Worm (Caenorhabditis elegans) whole organism, early embryonic: ENCODE results near the gene B0524.6.
A peak's percentile ranks its signal among the peaks of the same experiment; 100 is the strongest.

Experiments
- B0310.2 ChIP-seq: sonication (generic microtip); optimal IDR thresholded peaks from 2 replicates; lab custom pipeline; 2016; ENCODE audit warnings: mild to moderate bottlenecking, missing genetic modification characterization, missing compliant biosample characterization
- F13C5.2 ChIP-seq: sonication (generic microtip); optimal IDR thresholded peaks from 2 replicates; lab custom pipeline; 2017; ENCODE audit warnings: mild to moderate bottlenecking, missing genetic modification characterization, inconsistent platforms, missing compliant biosample characterization
- aly-1 ChIP-seq: sonication (generic microtip); optimal IDR thresholded peaks from 2 replicates; lab custom pipeline; 2016; ENCODE audit warnings: missing genetic modification characterization, missing compliant biosample characterization
- ama-1 ChIP-seq: fragments of 150-350 bp; optimal IDR thresholded peaks from 2 replicates; lab custom pipeline; 2014
- ceh-13 ChIP-seq: fragments of 200-800 bp; sonication (Bioruptor generic); optimal IDR thresholded peaks from 2 replicates; lab custom pipeline; 2018; ENCODE audit warnings: mild to moderate bottlenecking, missing genetic modification characterization, missing compliant biosample characterization
- ceh-36 ChIP-seq: sonication (generic microtip); optimal IDR thresholded peaks from 2 replicates; lab custom pipeline; 2016; ENCODE audit warnings: missing genetic modification characterization, inconsistent platforms, missing compliant biosample characterization
- ets-7 ChIP-seq: sonication (generic microtip); optimal IDR thresholded peaks from 2 replicates; lab custom pipeline; 2016; ENCODE audit warnings: missing genotype, missing genetic modification characterization, missing compliant biosample characterization
- flt-1 ChIP-seq: fragments of 200-800 bp; sonication (Bioruptor generic); IDR thresholded peaks from 2 replicates; pipeline ENCODE4 v1.3.6; 2022; ENCODE audit warnings: missing genetic modification characterization, missing compliant biosample characterization
- hmbx-1 ChIP-seq: sonication (generic microtip); optimal IDR thresholded peaks from 2 replicates; lab custom pipeline; 2016; ENCODE audit warnings: mild to moderate bottlenecking, missing genetic modification characterization, missing compliant biosample characterization
- hmg-4 ChIP-seq: fragments of 200-800 bp; sonication (Bioruptor generic); optimal IDR thresholded peaks from 2 replicates; lab custom pipeline; 2018; ENCODE audit warnings: mild to moderate bottlenecking, missing genetic modification characterization, missing compliant biosample characterization
- hnd-1 ChIP-seq: sonication (generic microtip); optimal IDR thresholded peaks from 2 replicates; lab custom pipeline; 2016; ENCODE audit warnings: missing genetic modification characterization, missing compliant biosample characterization
- pes-1 ChIP-seq: fragments of 200-800 bp; sonication (Bioruptor generic); IDR thresholded peaks from 2 replicates; pipeline ENCODE4 v1.3.6; 2022; ENCODE audit warnings: missing genetic modification reagents, missing genetic modification characterization, missing compliant biosample characterization
- scrt-1 ChIP-seq: fragments of 200-800 bp; sonication (Bioruptor generic); IDR thresholded peaks from 2 replicates; pipeline ENCODE4 v1.3.6; 2022; ENCODE audit warnings: missing genetic modification characterization, missing compliant biosample characterization
- sea-1 ChIP-seq: fragments of 200-800 bp; sonication (Bioruptor generic); conservative IDR thresholded peaks from 2 replicates; pipeline ENCODE4 v1.3.6; 2022; ENCODE audit warnings: missing genetic modification characterization, missing compliant biosample characterization
- tbx-11 ChIP-seq: fragments of 200-800 bp; sonication (Bioruptor generic); IDR thresholded peaks from 2 replicates; pipeline ENCODE4 v1.3.6; 2022; ENCODE audit warnings: missing genetic modification characterization, missing compliant biosample characterization
- tbx-37 ChIP-seq: fragments of 200-800 bp; sonication (Bioruptor generic); conservative IDR thresholded peaks from 2 replicates; pipeline ENCODE4 v1.3.6; 2022; ENCODE audit warnings: missing genetic modification reagents, missing genetic modification characterization, missing compliant biosample characterization
- tra-4 ChIP-seq: sonication (generic microtip); optimal IDR thresholded peaks from 2 replicates; lab custom pipeline; 2017; ENCODE audit warnings: missing genetic modification characterization, missing compliant biosample characterization

Gene B0524.6

DNA sequence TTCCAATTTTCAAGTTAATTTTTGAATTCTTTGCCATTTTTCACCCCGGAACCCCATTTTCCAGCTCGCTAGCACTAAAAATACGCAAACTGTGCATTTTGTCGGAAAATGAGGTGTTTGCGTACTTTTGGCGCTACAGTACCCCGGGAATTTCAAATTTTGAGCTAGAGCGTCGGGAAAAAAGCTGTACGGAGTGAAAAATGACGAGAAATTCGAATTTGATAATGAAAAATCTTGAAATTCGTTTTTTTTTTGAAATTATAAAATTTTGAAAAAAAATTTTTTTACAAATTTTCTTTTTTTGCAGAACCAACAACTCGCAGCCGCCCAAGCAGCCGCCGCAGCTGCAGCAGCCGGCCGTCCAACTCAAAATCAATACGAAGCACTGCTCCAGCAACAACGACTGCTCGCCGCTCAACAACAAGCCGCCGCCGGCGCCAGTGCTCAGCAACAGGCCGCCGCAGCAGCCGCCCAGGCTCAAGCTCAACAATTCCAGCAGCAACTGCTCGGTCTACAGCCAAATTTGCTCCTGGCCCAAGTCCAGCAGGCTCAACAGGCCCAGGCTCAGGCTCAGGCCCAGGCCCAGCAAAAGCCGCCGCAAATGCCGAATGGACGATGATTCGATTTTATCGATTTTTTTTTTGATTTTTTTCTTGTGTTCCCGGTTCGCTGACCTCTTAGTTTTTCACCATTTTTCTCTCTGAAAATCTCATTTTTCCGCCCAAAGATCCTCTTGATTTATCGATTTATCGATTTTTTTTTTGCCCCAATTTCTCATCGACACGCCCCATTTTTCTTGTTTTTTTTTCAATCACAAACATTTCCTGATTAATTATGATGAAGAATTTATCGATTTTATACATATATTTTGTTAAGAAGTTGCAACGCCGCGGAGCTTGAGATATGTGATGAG is 33.5 kb upstream of the B0524.6 start:
- peak; percentile 40; the same call in 1 of the 2 replicates for TF ChIP-seq pes-1 (GFP tag; lab: Robert Waterston, UW)
- no peak for TF ChIP-seq B0310.2 (tag; lab: Kevin White, UChicago)

DNA sequence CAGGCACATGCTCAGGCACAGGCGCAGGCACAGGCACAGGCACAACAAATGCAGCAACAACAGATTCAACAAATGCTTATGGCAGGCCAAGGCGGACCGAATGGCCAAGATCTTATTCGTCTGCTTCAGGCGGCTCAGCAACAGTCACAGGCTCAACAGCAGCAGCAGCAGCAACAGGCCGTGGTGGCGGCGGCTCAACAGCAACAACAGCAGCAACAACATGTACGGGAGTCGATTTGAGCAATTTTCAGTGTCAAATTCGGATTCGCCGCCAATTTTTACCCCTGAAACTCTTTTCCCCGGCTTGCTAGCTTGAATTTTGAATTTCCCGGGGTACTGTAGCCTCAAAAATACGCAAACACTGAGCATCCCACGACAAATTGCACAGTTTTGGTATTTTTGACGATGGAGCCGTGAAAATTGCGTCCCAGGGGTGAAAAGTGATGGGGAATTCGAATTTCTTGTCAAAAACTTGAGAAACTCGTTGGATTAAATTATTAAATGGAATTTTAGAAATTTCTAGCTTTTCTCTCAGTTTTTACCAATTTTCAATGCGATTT is 32.5 kb upstream of the B0524.6 start:
- TF ChIP-seq hmbx-1 (no peak), pes-1 (GFP tag; lab: Robert Waterston, UW) (0 out of 2 replicates have a peak, but pooled peaks have one; percentile 17)

DNA sequence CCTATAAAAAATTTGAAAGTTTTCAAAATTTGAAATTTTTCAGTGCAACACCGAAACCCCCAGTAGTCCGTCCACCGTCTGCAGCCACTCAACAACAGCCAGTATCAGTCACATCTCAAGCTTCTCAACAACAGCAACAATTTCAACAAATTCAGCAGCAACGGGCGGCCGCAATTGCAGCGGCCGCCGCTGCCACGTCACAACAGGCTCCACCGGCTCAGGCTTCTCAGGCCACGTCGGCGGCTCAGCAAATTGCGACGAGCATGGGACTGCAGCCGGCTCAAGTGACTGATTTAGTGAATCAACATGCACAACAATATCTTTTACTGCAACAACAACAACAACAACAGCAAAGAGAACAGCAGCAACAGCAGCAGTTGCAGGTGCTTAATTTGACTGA is 28.7 kb upstream of the B0524.6 start:
- TF ChIP-seq B0310.2 (tag; lab: Kevin White, UChicago) (no peak), hmg-4 (GFP tag; lab: Kevin White, UChicago) (no peak), hmbx-1 (no peak), hnd-1 (no peak), sea-1 (no peak), ceh-36 (tag; lab: Kevin White, UChicago) (no peak), tbx-11 (no peak), F13C5.2 (tag; lab: Kevin White, UChicago) (no peak), aly-1 (tag; lab: Kevin White, UChicago) (no peak), ama-1 (lab: Kevin White, UChicago) (no peak), scrt-1 (GFP tag; lab: Robert Waterston, UW) (no peak), ceh-13 (no peak), ets-7 (no peak), tbx-37 (GFP tag; lab: Robert Waterston, UW) (no peak), tra-4 (no peak), pes-1 (GFP tag; lab: Robert Waterston, UW) (no peak), flt-1 (no peak)

DNA sequence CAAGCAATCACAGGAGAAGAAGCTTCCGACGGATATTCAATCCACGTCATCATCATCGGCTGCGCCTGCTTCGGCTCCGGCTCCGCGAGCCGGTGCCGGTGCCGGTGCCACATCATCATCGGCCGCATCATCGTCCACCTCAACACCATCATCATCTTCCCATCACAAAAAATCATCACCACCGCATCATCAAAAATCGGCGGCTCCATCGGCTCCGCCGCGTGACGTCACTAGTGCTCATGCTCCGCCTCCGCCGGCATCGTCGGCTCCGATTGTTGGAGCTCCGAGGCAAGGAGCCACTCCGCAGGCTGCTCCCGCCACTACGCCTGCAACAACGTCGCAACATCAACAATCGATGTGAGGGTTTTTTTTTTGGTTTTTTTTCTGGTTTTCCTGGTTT is 26.6 kb upstream of the B0524.6 start:
- TF ChIP-seq F13C5.2 (tag; lab: Kevin White, UChicago) (no peak), tbx-37 (GFP tag; lab: Robert Waterston, UW) (no peak), scrt-1 (GFP tag; lab: Robert Waterston, UW) (no peak), flt-1 (no peak), B0310.2 (tag; lab: Kevin White, UChicago) (no peak), aly-1 (tag; lab: Kevin White, UChicago) (no peak), hmg-4 (GFP tag; lab: Kevin White, UChicago) (no peak), ceh-13 (no peak), tra-4 (no peak), sea-1 (no peak), hnd-1 (no peak), ets-7 (no peak), pes-1 (GFP tag; lab: Robert Waterston, UW) (no peak), ama-1 (lab: Kevin White, UChicago) (no peak), hmbx-1 (no peak), tbx-11 (no peak), ceh-36 (tag; lab: Kevin White, UChicago) (no peak)

DNA sequence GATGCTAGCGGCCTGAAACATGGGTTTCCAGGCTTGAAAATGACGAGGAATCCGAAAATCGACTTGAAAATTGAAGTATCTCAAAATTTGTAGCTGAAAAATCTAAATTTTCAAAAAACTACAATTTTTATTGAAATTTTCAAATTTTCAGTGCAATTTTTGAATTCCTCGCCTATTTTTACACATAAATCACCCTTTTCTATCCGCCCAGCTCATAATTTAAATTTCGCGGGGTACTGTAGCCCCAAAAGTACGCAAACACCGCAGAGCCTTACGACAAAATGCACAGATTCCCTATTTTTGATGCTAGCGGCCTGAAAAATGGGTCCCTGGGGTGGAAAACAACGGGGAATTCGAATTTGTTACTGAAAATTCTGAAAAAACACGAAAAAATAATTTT is 26.1 kb upstream of the B0524.6 start:
- TF ChIP-seq tbx-37 (GFP tag; lab: Robert Waterston, UW) (no peak), ets-7 (no peak), hmbx-1 (no peak), hmg-4 (GFP tag; lab: Kevin White, UChicago) (no peak), ama-1 (lab: Kevin White, UChicago) (no peak), flt-1 (no peak), tra-4 (no peak), F13C5.2 (tag; lab: Kevin White, UChicago) (no peak), ceh-13 (no peak), scrt-1 (GFP tag; lab: Robert Waterston, UW) (no peak), sea-1 (no peak), tbx-11 (no peak), B0310.2 (tag; lab: Kevin White, UChicago) (no peak)

DNA sequence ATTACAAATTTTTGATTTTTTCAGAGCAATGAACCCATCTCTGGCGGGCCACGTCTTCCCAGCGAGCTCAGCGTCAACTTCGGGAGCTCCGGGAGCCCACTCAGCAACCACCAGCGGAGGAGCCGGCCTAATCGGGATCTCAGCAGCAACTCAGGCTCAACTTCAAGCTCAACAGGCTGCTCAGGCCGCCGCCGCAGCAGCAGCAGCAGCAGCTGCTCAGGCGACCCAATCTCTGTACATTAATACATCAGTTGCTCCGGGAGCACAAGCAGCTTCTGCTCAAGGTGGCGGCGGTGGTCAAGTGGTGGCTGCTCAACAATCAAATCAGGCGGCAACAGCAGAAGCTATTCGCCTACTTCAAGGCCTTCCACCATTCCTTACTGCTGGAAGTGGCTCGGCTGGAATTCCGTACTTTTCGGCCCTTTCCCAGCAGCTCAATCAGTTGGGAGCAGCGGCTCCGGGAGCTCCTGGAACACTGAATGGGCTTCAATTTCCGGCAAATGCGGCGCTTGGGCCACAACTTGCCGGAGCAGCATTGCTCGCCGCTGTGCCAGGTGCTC is 25.4 kb upstream of the B0524.6 start:
- TF ChIP-seq pes-1 (GFP tag; lab: Robert Waterston, UW) (no peak), hnd-1 (no peak), tra-4 (no peak), tbx-37 (GFP tag; lab: Robert Waterston, UW) (no peak), B0310.2 (tag; lab: Kevin White, UChicago) (no peak), hmg-4 (GFP tag; lab: Kevin White, UChicago) (no peak), aly-1 (tag; lab: Kevin White, UChicago) (no peak), scrt-1 (GFP tag; lab: Robert Waterston, UW) (no peak), hmbx-1 (no peak), ceh-36 (tag; lab: Kevin White, UChicago) (no peak), ceh-13 (no peak), tbx-11 (no peak)

DNA sequence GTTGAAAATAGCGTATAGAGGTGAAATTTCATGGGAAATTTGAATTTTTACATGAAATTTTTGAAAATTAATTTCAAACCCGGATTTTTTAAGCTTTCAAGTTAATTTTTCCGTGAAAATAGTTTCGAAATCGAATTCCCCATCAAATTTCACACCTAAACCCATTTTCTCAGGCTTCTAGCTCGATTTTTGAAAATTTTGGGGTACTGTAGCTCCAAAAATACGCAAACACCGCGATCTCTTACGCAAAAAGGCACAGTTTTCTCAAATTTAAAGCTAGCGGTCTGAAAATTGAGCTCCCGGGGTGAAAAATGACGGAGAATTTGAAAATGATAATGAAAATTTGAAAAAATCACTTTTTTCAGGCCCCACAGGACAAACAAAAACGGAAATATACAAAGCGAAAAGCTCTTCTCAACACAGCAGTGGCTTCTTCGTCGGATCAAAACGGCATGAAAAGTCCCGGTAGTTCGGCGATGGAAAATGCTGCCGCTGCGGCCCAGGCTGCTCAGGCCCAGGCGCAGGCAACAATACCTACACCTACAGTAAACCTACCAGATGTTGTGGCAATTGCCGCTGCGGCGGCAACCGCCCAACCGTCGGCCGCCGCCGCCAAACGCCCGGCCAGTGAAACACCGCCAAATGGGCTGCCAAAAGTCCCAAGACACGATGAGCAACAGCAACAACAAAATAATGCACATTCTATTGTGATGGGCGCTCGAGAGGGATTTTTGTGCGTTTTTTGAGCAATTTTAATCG is 23.5 kb upstream of the B0524.6 start:
- TF ChIP-seq flt-1 (no peak), aly-1 (tag; lab: Kevin White, UChicago) (peak; percentile 14)
